Fruit fly (Drosophila melanogaster) whole organism: Measurements from ENCODE around the gene CG12056.

Experiments used
- CG8478 ChIP-seq: fragments of >200 bp; optimal IDR thresholded peaks from 2 replicates; lab custom pipeline; 2018; ENCODE audit warnings: inconsistent platforms
- Dll ChIP-seq: fragments of >200 bp; optimal IDR thresholded peaks from 2 replicates; lab custom pipeline; 2017
- EcR ChIP-seq, 2 experiments: fragments of >200 bp; optimal IDR thresholded peaks; 2 replicates each; lab custom pipeline; 2017; ENCODE audit warnings: missing biosample characterization in 2 of 2, missing genetic modification characterization in 2 of 2, missing genetic modification reagents in 2 of 2
- pan ChIP-seq: fragments of >200 bp; optimal IDR thresholded peaks from 2 replicates; lab custom pipeline; 2017
- psq ChIP-seq: fragments of >200 bp; optimal IDR thresholded peaks from 2 replicates; lab custom pipeline; 2017

DNA sequence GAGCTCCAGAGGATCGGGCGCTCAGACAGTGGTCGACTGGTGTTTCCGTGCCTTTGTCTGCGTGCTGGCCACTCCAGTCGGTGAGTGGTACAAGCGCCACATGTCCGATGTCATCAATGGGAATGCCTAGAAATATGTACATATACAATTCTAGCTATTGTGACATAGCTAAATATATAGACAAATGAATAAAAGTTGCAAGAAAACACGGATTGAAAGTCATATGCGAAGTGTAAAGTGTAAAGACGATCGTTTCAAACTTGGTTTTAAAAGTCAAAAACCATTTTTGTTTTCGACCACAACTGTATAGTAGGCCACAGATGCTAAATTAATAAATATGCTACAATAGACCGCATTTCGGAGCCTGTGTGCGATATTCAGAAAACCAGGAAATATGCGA lies 23.0 kb downstream of the CG12056 start, which contains the start of gene CG15368:
- TF ChIP-seq pan (lab: Kevin White, UChicago) (no peak), psq (no peak), Dll (lab: Kevin White, UChicago) (no peak), CG8478 (lab: Kevin White, UChicago) (no peak), EcR (GFP tag; optimal IDR thresholded peaks at IDR 0.05; lab: Kevin White, UChicago) (no peak)
